Worm (Caenorhabditis elegans): ENCODE results near the gene acs-15.

ce11 chrII:982842-983241 is 50.0 kb downstream of the acs-15 start, which contains the start of gene srh-274:
- TF ChIP-seq nhr-237 (tag; optimal IDR thresholded peaks at IDR 0.05): no peak
- no peak for TF ChIP-seq snpc-4 (tag; optimal IDR thresholded peaks at IDR 0.05)
- TF ChIP-seq skn-1 (tag; optimal IDR thresholded peaks at IDR 0.05): no peak
- TF ChIP-seq lsy-12 (tag; optimal IDR thresholded peaks at IDR 0.05): no peak
- TF ChIP-seq elt-3 (tag; optimal IDR thresholded peaks at IDR 0.05): no peak
- TF ChIP-seq daf-12 (tag; optimal IDR thresholded peaks at IDR 0.05): no peak
- no peak for TF ChIP-seq unc-62 (GFP tag; optimal IDR thresholded peaks at IDR 0.05)
- TF ChIP-seq nhr-76 (tag; optimal IDR thresholded peaks at IDR 0.05): no peak
- no peak for TF ChIP-seq ceh-16 (tag; optimal IDR thresholded peaks at IDR 0.05)
- TF ChIP-seq pha-4 (tag; optimal IDR thresholded peaks at IDR 0.05): no peak

Data from whole organism, L3 larva.